Worm (Caenorhabditis elegans) whole organism, young adult: ENCODE results near the gene F55G7.1.

ENCODE experiments used
- C17E4.6 ChIP-seq: fragments of 200-800 bp; sonication (Bioruptor generic); IDR thresholded peaks from 2 replicates; pipeline ENCODE4 v1.3.6; 2022; ENCODE audit warnings: missing genetic modification reagents, missing genetic modification characterization, missing compliant biosample characterization
- F39B2.1 ChIP-seq: fragments of 200-800 bp; sonication (Bioruptor generic); IDR thresholded peaks from 2 replicates; pipeline ENCODE4 v1.3.6; 2022; ENCODE audit warnings: missing genetic modification reagents, missing genetic modification characterization, missing compliant biosample characterization
- F55B11.4 ChIP-seq: sonication (generic microtip); optimal IDR thresholded peaks from 2 replicates; lab custom pipeline; 2016; ENCODE audit warnings: missing compliant biosample characterization, missing genetic modification characterization, borderline replicate concordance; ENCODE audit not compliant: insufficient read depth
- F57A8.1 ChIP-seq: fragments of 200-800 bp; sonication (Bioruptor generic); optimal IDR thresholded peaks from 2 replicates; lab custom pipeline; 2018; ENCODE audit warnings: mild to moderate bottlenecking, missing genetic modification characterization, moderate library complexity, missing compliant biosample characterization
- T07F8.4 ChIP-seq: sonication (generic microtip); optimal IDR thresholded peaks from 2 replicates; lab custom pipeline; 2016; ENCODE audit warnings: mild to moderate bottlenecking, missing genetic modification characterization, moderate library complexity, missing compliant biosample characterization
- Y53F4B.3 ChIP-seq: fragments of 200-800 bp; sonication (Bioruptor generic); IDR thresholded peaks from 2 replicates; pipeline ENCODE4 v1.3.6; 2022; ENCODE audit warnings: missing genetic modification reagents, missing genetic modification characterization, missing compliant biosample characterization
- Y56A3A.18 ChIP-seq: fragments of 200-800 bp; sonication (Bioruptor generic); IDR thresholded peaks from 2 replicates; pipeline ENCODE4 v1.3.6; 2022; ENCODE audit warnings: missing genetic modification reagents, missing genetic modification characterization, missing compliant biosample characterization
- Y67H2A.10 ChIP-seq: fragments of 200-800 bp; sonication (Bioruptor generic); conservative IDR thresholded peaks from 2 replicates; pipeline ENCODE4 v1.3.6; 2022; ENCODE audit warnings: missing genetic modification reagents, missing genetic modification characterization, missing compliant biosample characterization
- akir-1 ChIP-seq: fragments of 200-800 bp; sonication (Bioruptor generic); optimal IDR thresholded peaks from 2 replicates; lab custom pipeline; 2018; ENCODE audit warnings: mild to moderate bottlenecking, missing genetic modification characterization, moderate library complexity, missing compliant biosample characterization
- aptf-3 ChIP-seq: fragments of 200-800 bp; sonication (Bioruptor generic); IDR thresholded peaks from 2 replicates; pipeline ENCODE4 v1.3.6; 2022; ENCODE audit warnings: missing genetic modification characterization, missing compliant biosample characterization
- attf-3 ChIP-seq: fragments of 200-800 bp; sonication (Bioruptor generic); conservative IDR thresholded peaks from 2 replicates; pipeline ENCODE4 v1.3.6; 2022; ENCODE audit warnings: missing genetic modification reagents, missing genetic modification characterization, missing compliant biosample characterization
- cebp-2 ChIP-seq: fragments of 200-800 bp; sonication (Bioruptor generic); IDR thresholded peaks from 2 replicates; pipeline ENCODE4 v1.3.6; 2022; ENCODE audit warnings: missing genetic modification characterization, missing compliant biosample characterization
- ceh-40 ChIP-seq: fragments of 200-800 bp; sonication (Bioruptor generic); IDR thresholded peaks from 2 replicates; pipeline ENCODE4 v1.3.6; 2022; ENCODE audit warnings: missing genetic modification characterization, missing compliant biosample characterization
- ceh-58 ChIP-seq: fragments of 200-800 bp; sonication (Bioruptor generic); IDR thresholded peaks from 2 replicates; pipeline ENCODE4 v1.3.6; 2022; ENCODE audit warnings: missing genetic modification characterization, missing compliant biosample characterization
- die-1 ChIP-seq: sonication (generic microtip); optimal IDR thresholded peaks from 2 replicates; lab custom pipeline; 2016; ENCODE audit warnings: missing genotype, mild to moderate bottlenecking, missing genetic modification characterization, missing compliant biosample characterization
- dox-1 ChIP-seq: fragments of 200-800 bp; sonication (Bioruptor generic); IDR thresholded peaks from 2 replicates; pipeline ENCODE4 v1.3.6; 2022; ENCODE audit warnings: missing genetic modification reagents, missing genetic modification characterization, missing compliant biosample characterization
- dpff-1 ChIP-seq: sonication (generic microtip); optimal IDR thresholded peaks from 2 replicates; lab custom pipeline; 2017; ENCODE audit warnings: mild to moderate bottlenecking, missing genetic modification characterization, missing compliant biosample characterization
- dpl-1 ChIP-seq: fragments of 150-350 bp; optimal IDR thresholded peaks from 2 replicates; lab custom pipeline; 2014; ENCODE audit warnings: missing biosample characterization, missing genetic modification reagents, missing genetic modification characterization
- egl-44 ChIP-seq: fragments of 200-800 bp; sonication (Bioruptor generic); IDR thresholded peaks from 2 replicates; pipeline ENCODE4 v1.3.6; 2022; ENCODE audit warnings: missing genetic modification reagents, missing genetic modification characterization, missing compliant biosample characterization
- fkh-3 ChIP-seq: sonication (generic microtip); optimal IDR thresholded peaks from 2 replicates; lab custom pipeline; 2016; ENCODE audit warnings: mild to moderate bottlenecking, missing genetic modification characterization, missing compliant biosample characterization
- gei-17 ChIP-seq: fragments of 200-800 bp; sonication (Bioruptor generic); optimal IDR thresholded peaks from 2 replicates; lab custom pipeline; 2018; ENCODE audit warnings: mild to moderate bottlenecking, missing genetic modification characterization, missing compliant biosample characterization
- hlh-26 ChIP-seq: fragments of 200-800 bp; sonication (Bioruptor generic); conservative IDR thresholded peaks from 2 replicates; pipeline ENCODE4 v1.3.6; 2022; ENCODE audit warnings: missing genetic modification reagents, missing genetic modification characterization, missing compliant biosample characterization
- hrde-1 ChIP-seq: sonication (generic microtip); optimal IDR thresholded peaks from 2 replicates; lab custom pipeline; 2016; ENCODE audit warnings: missing genetic modification characterization, mild to moderate bottlenecking, missing compliant biosample characterization, moderate library complexity, missing genotype, missing genetic modification reagents, borderline replicate concordance
- hsf-1 ChIP-seq: fragments of 200-800 bp; sonication (Bioruptor generic); IDR thresholded peaks from 2 replicates; pipeline ENCODE4 v1.3.6; 2022; ENCODE audit warnings: missing genetic modification reagents, missing genetic modification characterization, missing compliant biosample characterization
- let-526 ChIP-seq: fragments of 200-800 bp; sonication (Bioruptor generic); IDR thresholded peaks from 2 replicates; pipeline ENCODE4 v1.3.6; 2022; ENCODE audit warnings: missing genetic modification reagents, missing genetic modification characterization, missing compliant biosample characterization
- lin-26 ChIP-seq: fragments of 200-800 bp; sonication (Bioruptor generic); IDR thresholded peaks from 2 replicates; pipeline ENCODE4 v1.3.6; 2022; ENCODE audit warnings: missing genetic modification reagents, missing genetic modification characterization, missing compliant biosample characterization
- lin-54 ChIP-seq: fragments of 200-800 bp; sonication (Bioruptor generic); optimal IDR thresholded peaks from 2 replicates; lab custom pipeline; 2018; ENCODE audit warnings: mild to moderate bottlenecking, missing genetic modification characterization, missing compliant biosample characterization
- lsl-1 ChIP-seq: fragments of 200-800 bp; sonication (Bioruptor generic); optimal IDR thresholded peaks from 2 replicates; lab custom pipeline; 2018; ENCODE audit warnings: mild to moderate bottlenecking, missing genetic modification characterization, moderate library complexity, missing compliant biosample characterization
- lsy-27 ChIP-seq: sonication (generic microtip); optimal IDR thresholded peaks from 2 replicates; lab custom pipeline; 2017; ENCODE audit warnings: missing genetic modification characterization, mild to moderate bottlenecking, missing compliant biosample characterization, antibody characterized with exemption, missing genotype, borderline replicate concordance; ENCODE audit not compliant: insufficient read depth
- madf-3 ChIP-seq: fragments of 200-800 bp; sonication (Bioruptor generic); IDR thresholded peaks from 2 replicates; pipeline ENCODE4 v1.3.6; 2022; ENCODE audit warnings: missing genetic modification reagents, missing genetic modification characterization, missing compliant biosample characterization
- madf-8 ChIP-seq: fragments of 200-800 bp; sonication (Bioruptor generic); conservative IDR thresholded peaks from 2 replicates; pipeline ENCODE4 v1.3.6; 2022; ENCODE audit warnings: missing genetic modification reagents, missing genetic modification characterization, missing compliant biosample characterization
- mcd-1 ChIP-seq: fragments of 200-800 bp; sonication (Bioruptor generic); IDR thresholded peaks from 2 replicates; pipeline ENCODE4 v1.3.6; 2022; ENCODE audit warnings: missing genetic modification reagents, missing genetic modification characterization, missing compliant biosample characterization
- mxl-1 ChIP-seq: sonication (generic microtip); optimal IDR thresholded peaks from 2 replicates; lab custom pipeline; 2016; ENCODE audit warnings: missing genetic modification characterization, missing compliant biosample characterization
- nfyb-1 ChIP-seq: fragments of 200-800 bp; sonication (Bioruptor generic); IDR thresholded peaks from 2 replicates; pipeline ENCODE4 v1.3.6; 2022; ENCODE audit warnings: missing genetic modification reagents, missing genetic modification characterization, missing compliant biosample characterization
- nhr-120 ChIP-seq: fragments of 200-800 bp; sonication (Bioruptor generic); IDR thresholded peaks from 2 replicates; pipeline ENCODE4 v1.3.6; 2022; ENCODE audit warnings: missing genetic modification characterization, missing compliant biosample characterization
- nhr-80 ChIP-seq: sonication (generic microtip); optimal IDR thresholded peaks from 2 replicates; lab custom pipeline; 2016; ENCODE audit warnings: missing genetic modification characterization, missing compliant biosample characterization
- pbrm-1 ChIP-seq: fragments of 200-800 bp; sonication (Bioruptor generic); IDR thresholded peaks from 2 replicates; pipeline ENCODE4 v1.3.6; 2022; ENCODE audit warnings: missing genetic modification reagents, missing genetic modification characterization, missing compliant biosample characterization
- repo-1 ChIP-seq: sonication (generic microtip); optimal IDR thresholded peaks from 2 replicates; lab custom pipeline; 2017; ENCODE audit warnings: mild to moderate bottlenecking, missing genetic modification characterization, missing compliant biosample characterization
- sea-2 ChIP-seq: fragments of 200-800 bp; sonication (Bioruptor generic); IDR thresholded peaks from 2 replicates; pipeline ENCODE4 v1.3.6; 2022; ENCODE audit warnings: missing genetic modification characterization, missing compliant biosample characterization
- snpc-1.1 ChIP-seq: sonication (generic microtip); optimal IDR thresholded peaks from 2 replicates; lab custom pipeline; 2017; ENCODE audit warnings: missing genetic modification characterization, mild to moderate bottlenecking, missing compliant biosample characterization, antibody characterized with exemption, moderate library complexity, missing genotype, missing genetic modification reagents; ENCODE audit not compliant: insufficient read depth
- snpc-4 ChIP-seq, 5 experiments: fragments of 150-350 bp in 1 of 5; sonication (generic microtip) in 4 of 5; optimal IDR thresholded peaks; 2 replicates each; lab custom pipeline; 2014 to 2018; ENCODE audit warnings: missing genetic modification characterization in 5 of 5, missing biosample characterization in 3 of 5, antibody characterized with exemption in 2 of 5, mild to moderate bottlenecking in 2 of 5, missing compliant biosample characterization in 2 of 5, missing genotype in 2 of 5, moderate library complexity in 2 of 5, missing genetic modification reagents in 1 of 5
- unc-130 ChIP-seq: sonication (generic microtip); optimal IDR thresholded peaks from 2 replicates; lab custom pipeline; 2016; ENCODE audit warnings: missing genetic modification reagents, missing genetic modification characterization, missing compliant biosample characterization
- xnd-1 ChIP-seq: sonication (generic microtip); optimal IDR thresholded peaks from 2 replicates; lab custom pipeline; 2016; ENCODE audit warnings: missing genotype, missing genetic modification reagents, missing genetic modification characterization, missing compliant biosample characterization
- ztf-22 ChIP-seq: fragments of 200-800 bp; sonication (Bioruptor generic); optimal IDR thresholded peaks from 2 replicates; lab custom pipeline; 2018; ENCODE audit warnings: mild to moderate bottlenecking, missing genetic modification characterization, moderate library complexity, missing compliant biosample characterization
- ztf-26 ChIP-seq: sonication (generic microtip); optimal IDR thresholded peaks from 2 replicates; lab custom pipeline; 2017; ENCODE audit warnings: missing genetic modification characterization, missing compliant biosample characterization
- ztf-3 ChIP-seq: fragments of 200-800 bp; sonication (Bioruptor generic); optimal IDR thresholded peaks from 2 replicates; lab custom pipeline; 2018; ENCODE audit warnings: mild to moderate bottlenecking, missing genetic modification characterization, missing compliant biosample characterization

Gene F55G7.1

ce11 chrX:11934933-11935332 is 10.7 kb downstream of the F55G7.1 start (continued):
- peak; percentile 71 for TF ChIP-seq ztf-26
- peak; percentile 4 for TF ChIP-seq lsl-1 (GFP tag; lab: Kevin White, UChicago)
- TF ChIP-seq Y53F4B.3: no peak
- TF ChIP-seq let-526 (GFP tag; lab: Robert Waterston, UW): 0 out of 2 replicates have a peak, but pooled peaks have one; percentile 35
- TF ChIP-seq lin-54 (GFP tag; lab: Kevin White, UChicago): peak; percentile 50
- no peak for TF ChIP-seq F55B11.4 (tag; lab: Kevin White, UChicago)
- TF ChIP-seq hlh-26: no peak
- TF ChIP-seq mcd-1 (GFP tag; lab: Robert Waterston, UW): peak; percentile 70
- TF ChIP-seq madf-3: no peak
- peak; percentile 33 for TF ChIP-seq snpc-4 (GFP tag; optimal IDR thresholded peaks at IDR 0.05; lab: Kevin White, UChicago)
- TF ChIP-seq snpc-4 (tag; optimal IDR thresholded peaks at IDR 0.05; lab: Kevin White, UChicago): peak in 3 of 4 experiments; percentile 20 to 75 (median 61)

ce11 chrX:11937343-11937935 is 13.2 kb downstream of the F55G7.1 start:
- TF ChIP-seq lin-26 (GFP tag; lab: Robert Waterston, UW) (peak; percentile 79; the same call in 1 of the 2 replicates), dox-1 (GFP tag; lab: Robert Waterston, UW) (peak; percentile 98), egl-44 (GFP tag; lab: Robert Waterston, UW) (peak; percentile 89), attf-3 (GFP tag; lab: Robert Waterston, UW) (no peak), unc-130 (GFP tag; lab: Kevin White, UChicago) (peak; percentile 22), ceh-58 (no peak), dpff-1 (peak; percentile 29), nhr-120 (GFP tag; lab: Robert Waterston, UW) (peak; percentile 92), dpl-1 (no peak), F39B2.1 (GFP tag; lab: Robert Waterston, UW) (no peak), fkh-3 (tag; lab: Kevin White, UChicago) (peak; percentile 50), ceh-40 (GFP tag; lab: Robert Waterston, UW) (0 out of 2 replicates have a peak, but pooled peaks have one; percentile 67), xnd-1 (tag; lab: Kevin White, UChicago) (no peak), gei-17 (GFP tag; lab: Kevin White, UChicago) (peak; percentile 98), T07F8.4 (tag; lab: Kevin White, UChicago) (peak; percentile 80), sea-2 (GFP tag; lab: Robert Waterston, UW) (0 out of 2 replicates have a peak, but pooled peaks have one; percentile 49), cebp-2 (GFP tag; lab: Robert Waterston, UW) (peak; percentile 95; the same call in 1 of the 2 replicates), snpc-1.1 (tag; lab: Kevin White, UChicago) (no peak), C17E4.6 (GFP tag; lab: Robert Waterston, UW) (peak; percentile 89), pbrm-1 (GFP tag; lab: Robert Waterston, UW) (peak; percentile 93), nfyb-1 (GFP tag; lab: Robert Waterston, UW) (peak; percentile 98), mcd-1 (GFP tag; lab: Robert Waterston, UW) (peak; percentile 87), ztf-3 (GFP tag; lab: Kevin White, UChicago) (peak; percentile 88), lsy-27 (tag; lab: Kevin White, UChicago) (no peak), madf-8 (no peak), ztf-22 (GFP tag; lab: Kevin White, UChicago) (peak; percentile 78), nhr-80 (tag; lab: Kevin White, UChicago) (peak; percentile 87), Y56A3A.18 (GFP tag; lab: Robert Waterston, UW) (peak; percentile 99), mxl-1 (tag; lab: Kevin White, UChicago) (no peak), hrde-1 (tag; lab: Kevin White, UChicago) (no peak), akir-1 (GFP tag; lab: Kevin White, UChicago) (peak; percentile 85), hsf-1 (GFP tag; lab: Robert Waterston, UW) (no peak; the same call in 1 of the 2 replicates), repo-1 (peak; percentile 98), F57A8.1 (peak; percentile 59), Y67H2A.10 (no peak; the same call in 1 of the 2 replicates), die-1 (tag; lab: Kevin White, UChicago) (peak; percentile 45), aptf-3 (GFP tag; lab: Robert Waterston, UW) (no peak)
